Worm (Caenorhabditis elegans) whole organism, L4 larva: ENCODE measurements around the gene aff-1.

Source experiments
- F37D6.2 ChIP-seq: sonication (generic microtip); optimal IDR thresholded peaks from 2 replicates; lab custom pipeline; 2016; ENCODE audit warnings: mild to moderate bottlenecking, missing genetic modification characterization, missing compliant biosample characterization
- F49E8.2 ChIP-seq: sonication (generic microtip); optimal IDR thresholded peaks from 2 replicates; lab custom pipeline; 2016; ENCODE audit warnings: missing compliant biosample characterization, mild to moderate bottlenecking, missing genetic modification characterization, borderline replicate concordance
- ZK337.2 ChIP-seq: fragments of 200-800 bp; sonication (Bioruptor generic); IDR thresholded peaks from 2 replicates; pipeline ENCODE4 v1.3.6; 2022; ENCODE audit warnings: missing genetic modification reagents, missing genetic modification characterization, missing compliant biosample characterization
- aha-1 ChIP-seq: fragments of 150-350 bp; peaks from one replicate; lab custom pipeline; 2014; ENCODE audit warnings: missing biosample characterization, missing genetic modification characterization
- arid-1 ChIP-seq: fragments of 200-800 bp; sonication (Bioruptor generic); conservative IDR thresholded peaks from 2 replicates; pipeline ENCODE4 v1.3.6; 2022; ENCODE audit warnings: missing genetic modification reagents, missing genetic modification characterization, missing compliant biosample characterization
- attf-4 ChIP-seq: sonication (generic microtip); optimal IDR thresholded peaks from 3 replicates; lab custom pipeline; 2017; ENCODE audit warnings: missing biosample characterization, missing genetic modification characterization
- ceh-20 ChIP-seq: fragments of 200-800 bp; sonication (Bioruptor generic); IDR thresholded peaks from 2 replicates; pipeline ENCODE4 v1.3.6; 2022; ENCODE audit warnings: missing genetic modification reagents, missing genetic modification characterization, missing compliant biosample characterization
- ceh-28 ChIP-seq: fragments of 150-350 bp; optimal IDR thresholded peaks from 2 replicates; lab custom pipeline; 2014; ENCODE audit warnings: missing biosample characterization, missing genetic modification reagents, missing genetic modification characterization
- ceh-44 ChIP-seq: fragments of 200-800 bp; sonication (Bioruptor generic); IDR thresholded peaks from 2 replicates; pipeline ENCODE4 v1.3.6; 2022; ENCODE audit warnings: missing genetic modification reagents, missing genetic modification characterization, missing compliant biosample characterization
- ceh-62 ChIP-seq: sonication (generic microtip); optimal IDR thresholded peaks from 2 replicates; lab custom pipeline; 2017; ENCODE audit warnings: missing biosample characterization, missing genetic modification characterization
- ces-1 ChIP-seq: fragments of 150-350 bp; sonication (generic microtip); optimal IDR thresholded peaks from 4 replicates; lab custom pipeline; 2014; ENCODE audit warnings: missing biosample characterization, missing genetic modification reagents, missing genetic modification characterization
- cey-2 ChIP-seq: sonication (generic microtip); optimal IDR thresholded peaks from 3 replicates; lab custom pipeline; 2017; ENCODE audit warnings: missing genetic modification characterization, mild to moderate bottlenecking, missing compliant biosample characterization, antibody characterized with exemption, borderline replicate concordance; ENCODE audit not compliant: insufficient read depth
- daf-12 ChIP-seq: fragments of 150-350 bp; optimal IDR thresholded peaks from 2 replicates; lab custom pipeline; 2014; ENCODE audit warnings: missing biosample characterization, missing genetic modification reagents, missing genetic modification characterization
- daf-16 ChIP-seq, 3 experiments: sonication (generic microtip); optimal IDR thresholded peaks; 2 replicates each; lab custom pipeline; 2016 to 2017; ENCODE audit warnings: missing genetic modification characterization in 3 of 3, missing genetic modification reagents in 3 of 3, mild to moderate bottlenecking in 2 of 3, missing compliant biosample characterization in 2 of 3, missing biosample characterization in 1 of 3, moderate library complexity in 1 of 3
- daf-8 ChIP-seq: fragments of 200-800 bp; sonication (Bioruptor generic); IDR thresholded peaks from 2 replicates; pipeline ENCODE4 v1.3.6; 2022; ENCODE audit warnings: missing genetic modification characterization, missing compliant biosample characterization
- dmd-8 ChIP-seq: fragments of 200-800 bp; sonication (Bioruptor generic); IDR thresholded peaks from 2 replicates; pipeline ENCODE4 v1.3.6; 2022; ENCODE audit warnings: missing genetic modification characterization, missing compliant biosample characterization
- dmd-9 ChIP-seq: fragments of 200-800 bp; sonication (Bioruptor generic); IDR thresholded peaks from 2 replicates; pipeline ENCODE4 v1.3.6; 2022; ENCODE audit warnings: missing genetic modification reagents, missing genetic modification characterization, missing compliant biosample characterization
- dpl-1 ChIP-seq: fragments of 150-350 bp; optimal IDR thresholded peaks from 2 replicates; lab custom pipeline; 2014; ENCODE audit warnings: missing biosample characterization, missing genetic modification reagents, missing genetic modification characterization
- duxl-1 ChIP-seq: sonication (generic microtip); optimal IDR thresholded peaks from 2 replicates; lab custom pipeline; 2016; ENCODE audit warnings: mild to moderate bottlenecking, missing genetic modification characterization, moderate library complexity, missing compliant biosample characterization; ENCODE audit not compliant: poor library complexity
- hlh-11 ChIP-seq: fragments of 200-800 bp; sonication (Bioruptor generic); optimal IDR thresholded peaks from 2 replicates; lab custom pipeline; 2018; ENCODE audit warnings: mild to moderate bottlenecking, missing genetic modification characterization, missing compliant biosample characterization
- hlh-30 ChIP-seq: sonication (generic microtip); optimal IDR thresholded peaks from 2 replicates; lab custom pipeline; 2017; ENCODE audit warnings: antibody characterized with exemption, mild to moderate bottlenecking, missing genetic modification characterization, missing compliant biosample characterization; ENCODE audit not compliant: insufficient read depth
- jun-1 ChIP-seq: fragments of 150-350 bp; optimal IDR thresholded peaks from 2 replicates; lab custom pipeline; 2014; ENCODE audit warnings: missing biosample characterization, missing genetic modification reagents, missing genetic modification characterization
- lin-1 ChIP-seq: fragments of 200-800 bp; sonication (Bioruptor generic); IDR thresholded peaks from 2 replicates; pipeline ENCODE4 v1.3.6; 2022; ENCODE audit warnings: missing genetic modification reagents, missing genetic modification characterization, missing compliant biosample characterization
- lin-38 ChIP-seq: fragments of 200-800 bp; sonication (Bioruptor generic); IDR thresholded peaks from 2 replicates; pipeline ENCODE4 v1.3.6; 2022; ENCODE audit warnings: missing genetic modification reagents, missing genetic modification characterization, missing compliant biosample characterization
- lin-39 ChIP-seq: fragments of 150-350 bp; optimal IDR thresholded peaks from 2 replicates; lab custom pipeline; 2014; ENCODE audit warnings: missing biosample characterization, missing genetic modification reagents, missing genetic modification characterization
- lsy-2 ChIP-seq, 2 experiments: fragments of 150-350 bp in 1 of 2; sonication (generic microtip) in 1 of 2; optimal IDR thresholded peaks; 2 replicates each; lab custom pipeline; 2014 to 2017; ENCODE audit warnings: missing biosample characterization in 2 of 2, missing genetic modification characterization in 2 of 2
- madf-5 ChIP-seq, 2 experiments: fragments of 200-800 bp; sonication (Bioruptor generic); IDR thresholded peaks; 2 replicates each; pipeline ENCODE4 v1.3.6; 2022; ENCODE audit warnings: missing compliant biosample characterization in 2 of 2, missing genetic modification characterization in 2 of 2
- madf-9 ChIP-seq: fragments of 200-800 bp; sonication (Bioruptor generic); conservative IDR thresholded peaks from 2 replicates; pipeline ENCODE4 v1.3.6; 2022; ENCODE audit warnings: missing genetic modification reagents, missing genetic modification characterization, missing compliant biosample characterization
- mdl-1 ChIP-seq, 2 experiments: fragments of 150-350 bp in 1 of 2; sonication (generic microtip) in 1 of 2; optimal IDR thresholded peaks; 2 replicates each; lab custom pipeline; 2014 to 2017; ENCODE audit warnings: missing biosample characterization in 2 of 2, missing genetic modification characterization in 2 of 2
- mes-2 ChIP-seq: sonication (generic microtip); optimal IDR thresholded peaks from 2 replicates; lab custom pipeline; 2016; ENCODE audit warnings: missing genotype, mild to moderate bottlenecking, missing genetic modification characterization, missing compliant biosample characterization; ENCODE audit not compliant: poor library complexity, severe bottlenecking
- mxl-2 ChIP-seq: fragments of 200-800 bp; sonication (Bioruptor generic); conservative IDR thresholded peaks from 2 replicates; pipeline ENCODE4 v1.3.6; 2022; ENCODE audit warnings: missing genetic modification reagents, missing genetic modification characterization, missing compliant biosample characterization
- nhr-10 ChIP-seq: fragments of 150-350 bp; optimal IDR thresholded peaks from 2 replicates; lab custom pipeline; 2014; ENCODE audit warnings: missing biosample characterization, missing genetic modification characterization
- nhr-102 ChIP-seq: sonication (generic microtip); optimal IDR thresholded peaks from 2 replicates; lab custom pipeline; 2016; ENCODE audit warnings: mild to moderate bottlenecking, missing genetic modification characterization, moderate library complexity, missing compliant biosample characterization
- nhr-11 ChIP-seq: fragments of 150-350 bp; optimal IDR thresholded peaks from 2 replicates; lab custom pipeline; 2014; ENCODE audit warnings: missing biosample characterization, missing genetic modification characterization
- nhr-111 ChIP-seq: fragments of 200-800 bp; sonication (Bioruptor generic); optimal IDR thresholded peaks from 2 replicates; lab custom pipeline; 2018; ENCODE audit warnings: mild to moderate bottlenecking, missing genetic modification characterization, missing compliant biosample characterization
- nhr-28 ChIP-seq: fragments of 150-350 bp; optimal IDR thresholded peaks from 2 replicates; lab custom pipeline; 2014; ENCODE audit warnings: missing biosample characterization, missing genetic modification characterization
- nhr-41 ChIP-seq: fragments of 200-800 bp; sonication (Bioruptor generic); IDR thresholded peaks from 2 replicates; pipeline ENCODE4 v1.3.6; 2022; ENCODE audit warnings: missing genetic modification reagents, missing genetic modification characterization, missing compliant biosample characterization
- nhr-77 ChIP-seq: fragments of 150-350 bp; optimal IDR thresholded peaks from 2 replicates; lab custom pipeline; 2014; ENCODE audit warnings: missing biosample characterization, missing genetic modification characterization
- saeg-2 ChIP-seq: fragments of 200-800 bp; sonication (Bioruptor generic); IDR thresholded peaks from 2 replicates; pipeline ENCODE4 v1.3.6; 2022; ENCODE audit warnings: missing genetic modification reagents, missing genetic modification characterization, missing compliant biosample characterization
- sdz-12 ChIP-seq: fragments of 200-800 bp; sonication (Bioruptor generic); optimal IDR thresholded peaks from 2 replicates; lab custom pipeline; 2018; ENCODE audit warnings: mild to moderate bottlenecking, missing genetic modification characterization, missing compliant biosample characterization
- set-16 ChIP-seq: fragments of 200-800 bp; sonication (Bioruptor generic); IDR thresholded peaks from 2 replicates; pipeline ENCODE4 v1.3.6; 2022; ENCODE audit warnings: missing genetic modification reagents, missing genetic modification characterization, missing compliant biosample characterization
- skn-1 ChIP-seq: fragments of 150-350 bp; optimal IDR thresholded peaks from 2 replicates; lab custom pipeline; 2014; ENCODE audit warnings: missing biosample characterization, missing genetic modification characterization
- snpc-1.2 ChIP-seq: fragments of 200-800 bp; sonication (Bioruptor generic); IDR thresholded peaks from 2 replicates; pipeline ENCODE4 v1.3.6; 2022; ENCODE audit warnings: missing genetic modification reagents, missing genetic modification characterization, missing compliant biosample characterization
- spr-1 ChIP-seq: sonication (generic microtip); optimal IDR thresholded peaks from 2 replicates; lab custom pipeline; 2016; ENCODE audit warnings: mild to moderate bottlenecking, missing genetic modification characterization, missing compliant biosample characterization
- unc-130 ChIP-seq: sonication (generic microtip); optimal IDR thresholded peaks from 2 replicates; lab custom pipeline; 2016; ENCODE audit warnings: missing genetic modification reagents, missing genetic modification characterization, missing compliant biosample characterization
- unc-39 ChIP-seq: sonication (generic microtip); optimal IDR thresholded peaks from 2 replicates; lab custom pipeline; 2017; ENCODE audit warnings: missing biosample characterization, missing genetic modification characterization
- unc-62 ChIP-seq, 3 experiments: fragments of 150-350 bp in 1 of 3; sonication (generic microtip); optimal IDR thresholded peaks in 2 of 3; peaks in 1 of 3; 1 replicate in 1 of 3; 2 replicates in 2 of 3; lab custom pipeline; 2014 to 2017; ENCODE audit warnings: missing biosample characterization in 3 of 3, missing genetic modification characterization in 3 of 3, missing genetic modification reagents in 3 of 3, missing genotype in 1 of 3
- vab-7 ChIP-seq: fragments of 200-800 bp; sonication (Bioruptor generic); IDR thresholded peaks from 2 replicates; pipeline ENCODE4 v1.3.6; 2022; ENCODE audit warnings: missing genetic modification reagents, missing genetic modification characterization, missing compliant biosample characterization
- zfp-3 ChIP-seq: fragments of 200-800 bp; sonication (Bioruptor generic); conservative IDR thresholded peaks from 2 replicates; pipeline ENCODE4 v1.3.6; 2022; ENCODE audit warnings: missing genetic modification reagents, missing genetic modification characterization, missing compliant biosample characterization
- zip-11 ChIP-seq: fragments of 200-800 bp; sonication (Bioruptor generic); IDR thresholded peaks from 2 replicates; pipeline ENCODE4 v1.3.6; 2022; ENCODE audit warnings: missing genetic modification characterization, missing compliant biosample characterization

aff-1 gene

ce11 chrII:6913309-6913708 lies 49.8 kb upstream of the aff-1 start, which contains the start of gene cyn-10 (continued):
- TF ChIP-seq ceh-44 (GFP tag; lab: Robert Waterston, UW) (no peak), lin-38 (GFP tag; lab: Robert Waterston, UW) (peak; percentile 83), nhr-10 (tag; lab: Kevin White, UChicago) (no peak), unc-130 (GFP tag; lab: Kevin White, UChicago) (peak; percentile 77), unc-62 (GFP tag; optimal IDR thresholded peaks at IDR 0.05 in 1 of 2; lab: Kevin White, UChicago) (no peak), unc-62 (tag; optimal IDR thresholded peaks at IDR 0.05; lab: Kevin White, UChicago) (no peak), set-16 (GFP tag; lab: Robert Waterston, UW) (no peak), hlh-30 (peak; percentile 57), zip-11 (GFP tag; lab: Robert Waterston, UW) (no peak), saeg-2 (GFP tag; lab: Robert Waterston, UW) (no peak), attf-4 (tag; lab: Kevin White, UChicago) (no peak), lin-39 (tag; lab: Kevin White, UChicago) (no peak), zfp-3 (GFP tag; lab: Robert Waterston, UW) (peak; percentile 76; the same call in 1 of the 2 replicates), cey-2 (tag; lab: Kevin White, UChicago) (no peak), daf-12 (tag; lab: Kevin White, UChicago) (no peak), snpc-1.2 (GFP tag; lab: Robert Waterston, UW) (no peak), mxl-2 (GFP tag; lab: Robert Waterston, UW) (no peak), madf-5 (GFP tag; IDR thresholded peaks at IDR 0.05; lab: Robert Waterston, UW) (no peak; a peak in 1 of 4 replicates), dmd-8 (GFP tag; lab: Robert Waterston, UW) (no peak), F37D6.2 (tag; lab: Kevin White, UChicago) (no peak), ceh-62 (tag; lab: Kevin White, UChicago) (no peak), mdl-1 (tag; optimal IDR thresholded peaks at IDR 0.05; lab: Kevin White, UChicago) (no peak), nhr-102 (tag; lab: Kevin White, UChicago) (peak; percentile 66), mes-2 (peak; percentile 100), vab-7 (GFP tag; lab: Robert Waterston, UW) (no peak; the same call in 1 of the 2 replicates), spr-1 (tag; lab: Kevin White, UChicago) (no peak), daf-8 (GFP tag; lab: Robert Waterston, UW) (no peak), madf-9 (peak; percentile 83), nhr-77 (tag; lab: Kevin White, UChicago) (no peak), aha-1 (peak; percentile 99), ceh-28 (no peak), unc-39 (tag; lab: Kevin White, UChicago) (no peak), arid-1 (no peak), nhr-28 (peak; percentile 15), ces-1 (GFP tag; lab: Kevin White, UChicago) (no peak), ZK337.2 (peak; percentile 98), lsy-2 (tag; optimal IDR thresholded peaks at IDR 0.05; lab: Kevin White, UChicago) (peak in 1 of 2 experiments; percentile 82), jun-1 (no peak), dpl-1 (GFP tag; lab: Kevin White, UChicago) (peak; percentile 98), lin-1 (no peak), duxl-1 (peak; percentile 66), nhr-111 (no peak), nhr-41 (GFP tag; lab: Robert Waterston, UW) (no peak), hlh-11 (peak; percentile 39), ceh-20 (GFP tag; lab: Robert Waterston, UW) (peak; percentile 51; the same call in 1 of the 2 replicates), dmd-9 (GFP tag; lab: Robert Waterston, UW) (peak; percentile 95), skn-1 (tag; lab: Kevin White, UChicago) (no peak), nhr-11 (tag; lab: Kevin White, UChicago) (no peak), F49E8.2 (tag; lab: Kevin White, UChicago) (peak; percentile 6), daf-16 (GFP tag; optimal IDR thresholded peaks at IDR 0.05; lab: Kevin White, UChicago) (no peak), daf-16 (tag; optimal IDR thresholded peaks at IDR 0.05; lab: Kevin White, UChicago) (no peak), sdz-12 (GFP tag; lab: Kevin White, UChicago) (peak; percentile 70)
